Fruit fly (Drosophila melanogaster): ENCODE data around the gene CG42729.

DNA sequence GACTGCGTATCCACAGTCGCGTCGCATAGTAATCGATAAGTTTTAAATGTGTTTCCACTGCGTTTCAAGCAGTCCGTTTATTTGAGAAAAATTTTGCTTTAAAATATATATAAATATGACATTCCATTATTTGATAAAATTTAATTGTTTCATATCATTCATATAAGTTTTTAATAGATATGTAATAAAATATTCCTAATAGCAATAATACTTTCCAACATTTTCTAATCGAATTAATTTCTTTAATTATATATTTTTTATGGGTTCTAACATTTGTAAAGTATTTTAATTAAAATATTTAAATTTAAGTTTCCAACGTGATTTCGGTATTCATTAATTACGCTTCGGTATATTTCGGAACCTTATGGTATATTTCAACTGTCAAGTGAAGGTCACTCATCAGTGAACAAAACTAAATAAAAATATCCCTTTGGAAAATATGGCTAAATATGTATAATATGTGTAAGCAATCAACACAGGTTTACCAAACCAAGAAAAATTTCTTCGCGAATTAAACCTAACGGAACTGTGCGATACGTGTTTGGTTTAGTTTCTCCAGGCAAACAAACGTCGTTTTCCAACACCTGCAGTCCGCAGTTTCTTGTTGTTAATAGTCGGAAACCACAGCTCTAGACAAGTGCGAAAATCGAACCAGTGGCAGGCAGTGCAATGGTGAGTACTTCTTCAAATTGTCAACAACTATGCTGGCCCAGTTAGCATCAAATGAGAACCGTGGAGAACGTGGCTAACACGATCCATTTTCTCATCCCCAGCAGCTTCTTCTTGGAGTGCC, 35.9 kb upstream of the CG42729 start, which contains the start of the genes CG7739 and SCCRO:
- no peak for TF ChIP-seq CG13204 (GFP tag; optimal IDR thresholded peaks at IDR 0.05)
- 0 out of 3 replicates have a peak, but pooled peaks have one; percentile 49 for TF ChIP-seq fd96Ca (GFP tag; IDR thresholded peaks at IDR 0.05)
- TF ChIP-seq Snoo (tag; optimal IDR thresholded peaks at IDR 0.05), result peak; percentile 42

Data from whole organism, pupa.